Fruit fly (Drosophila melanogaster) whole organism, embryonic: ENCODE results near the gene PGRP-LA.

Experiments used
- B-H2 ChIP-seq: fragments of 200-800 bp; sonication (Bioruptor generic); optimal IDR thresholded peaks from 2 replicates; lab custom pipeline; 2018; ENCODE audit warnings: missing biosample characterization, mild to moderate bottlenecking, missing genetic modification characterization
- CG10543 ChIP-seq: fragments of 200-800 bp; sonication (Bioruptor generic); optimal IDR thresholded peaks from 3 replicates; lab custom pipeline; 2017; ENCODE audit warnings: missing biosample characterization, mild to moderate bottlenecking, missing genetic modification characterization, moderate library complexity
- CG12744 ChIP-seq: fragments of 200-800 bp; sonication (Bioruptor generic); optimal IDR thresholded peaks from 2 replicates; lab custom pipeline; 2016; ENCODE audit warnings: missing biosample characterization, missing genetic modification characterization
- CG1647 ChIP-seq: fragments of 200-800 bp; sonication (Bioruptor generic); optimal IDR thresholded peaks from 3 replicates; lab custom pipeline; 2016; ENCODE audit warnings: missing biosample characterization, missing genetic modification characterization
- CG17912 ChIP-seq: fragments of 200-800 bp; sonication (Bioruptor generic); optimal IDR thresholded peaks from 2 replicates; lab custom pipeline; 2018; ENCODE audit warnings: missing biosample characterization, mild to moderate bottlenecking, missing genetic modification characterization
- CG18011 ChIP-seq: fragments of 200-800 bp; sonication (Bioruptor generic); optimal IDR thresholded peaks from 2 replicates; lab custom pipeline; 2017; ENCODE audit warnings: missing biosample characterization, missing genetic modification characterization, mild to moderate bottlenecking, moderate library complexity, missing genotype
- CG3163 ChIP-seq: fragments of 200-800 bp; sonication (Bioruptor generic); optimal IDR thresholded peaks from 3 replicates; lab custom pipeline; 2016; ENCODE audit warnings: missing biosample characterization, missing genetic modification characterization
- CG34422 ChIP-seq: fragments of 200-800 bp; sonication (Bioruptor generic); IDR thresholded peaks from 3 replicates; pipeline ENCODE4 v1.3.6; 2022; ENCODE audit warnings: missing biosample characterization, missing genetic modification characterization
- CG43689 ChIP-seq: fragments of 200-800 bp; sonication (Bioruptor generic); IDR thresholded peaks from 2 replicates; pipeline ENCODE4 v1.3.6; 2022; ENCODE audit warnings: missing biosample characterization, missing genetic modification characterization
- CG4707 ChIP-seq: fragments of 200-800 bp; sonication (Bioruptor generic); optimal IDR thresholded peaks from 2 replicates; lab custom pipeline; 2018; ENCODE audit warnings: missing biosample characterization, mild to moderate bottlenecking, missing genetic modification characterization, moderate library complexity
- CG4730 ChIP-seq: fragments of 200-800 bp; sonication (Bioruptor generic); IDR thresholded peaks from 2 replicates; pipeline ENCODE4 v1.3.6; 2022; ENCODE audit warnings: missing biosample characterization, missing genetic modification characterization
- CG6175 ChIP-seq: fragments of 200-800 bp; sonication (Bioruptor generic); IDR thresholded peaks from 3 replicates; pipeline ENCODE4 v1.3.6; 2022; ENCODE audit warnings: missing biosample characterization, missing genetic modification characterization
- CG8089 ChIP-seq: fragments of 200-800 bp; sonication (Bioruptor generic); optimal IDR thresholded peaks from 3 replicates; lab custom pipeline; 2016; ENCODE audit warnings: missing biosample characterization, missing genetic modification characterization
- CG9932 ChIP-seq: fragments of 200-800 bp; sonication (Bioruptor generic); IDR thresholded peaks from 2 replicates; pipeline ENCODE4 v1.3.6; 2022; ENCODE audit warnings: missing biosample characterization, missing genetic modification characterization
- Chrac-16 ChIP-seq: fragments of 200-800 bp; sonication (Bioruptor generic); optimal IDR thresholded peaks from 3 replicates; lab custom pipeline; 2016; ENCODE audit warnings: missing biosample characterization, missing genetic modification characterization
- Deaf1 ChIP-seq: fragments of 200-800 bp; optimal IDR thresholded peaks from 3 replicates; lab custom pipeline; 2019; ENCODE audit warnings: missing biosample characterization, mild to moderate bottlenecking, missing genetic modification characterization, moderate library complexity
- Drgx ChIP-seq: fragments of 200-800 bp; sonication (Bioruptor generic); IDR thresholded peaks from 2 replicates; pipeline ENCODE4 v1.3.6; 2022; ENCODE audit warnings: missing biosample characterization, missing genetic modification characterization
- Hey ChIP-seq: fragments of 200-800 bp; sonication (Bioruptor generic); optimal IDR thresholded peaks from 3 replicates; lab custom pipeline; 2018; ENCODE audit warnings: missing biosample characterization, mild to moderate bottlenecking, missing genetic modification characterization
- Hmr ChIP-seq: fragments of 200-800 bp; sonication (Bioruptor generic); optimal IDR thresholded peaks from 3 replicates; lab custom pipeline; 2017; ENCODE audit warnings: mild to moderate bottlenecking, missing biosample characterization, missing genetic modification reagents, missing genetic modification characterization
- Med ChIP-seq: fragments of 200-800 bp; sonication (Bioruptor generic); peaks from one replicate; lab custom pipeline; 2016; ENCODE audit warnings: missing biosample characterization, missing genetic modification characterization, mild to moderate bottlenecking, inconsistent platforms, moderate library complexity
- Nf-YC ChIP-seq: fragments of 200-800 bp; optimal IDR thresholded peaks from 3 replicates; lab custom pipeline; 2019; ENCODE audit warnings: missing biosample characterization, mild to moderate bottlenecking, missing genetic modification characterization, moderate library complexity
- PHDP ChIP-seq: fragments of 200-800 bp; sonication (Bioruptor generic); optimal IDR thresholded peaks from 3 replicates; lab custom pipeline; 2018; ENCODE audit warnings: missing biosample characterization, mild to moderate bottlenecking, missing genetic modification characterization, moderate library complexity
- Sox102F ChIP-seq: fragments of 200-800 bp; sonication (Bioruptor generic); optimal IDR thresholded peaks from 2 replicates; lab custom pipeline; 2018; ENCODE audit warnings: missing biosample characterization, mild to moderate bottlenecking, missing genetic modification characterization, moderate library complexity
- ab ChIP-seq: fragments of 200-800 bp; sonication (Bioruptor generic); optimal IDR thresholded peaks from 2 replicates; lab custom pipeline; 2016; ENCODE audit warnings: missing biosample characterization, missing genetic modification characterization
- ap ChIP-seq: fragments of 200-800 bp; sonication (Bioruptor generic); IDR thresholded peaks from 2 replicates; pipeline ENCODE4 v1.3.6; 2022; ENCODE audit warnings: missing biosample characterization, missing genetic modification characterization
- ase ChIP-seq: fragments of 200-800 bp; sonication (Bioruptor generic); IDR thresholded peaks from 3 replicates; pipeline ENCODE4 v1.3.6; 2022; ENCODE audit warnings: missing biosample characterization, missing genetic modification characterization
- ash1 ChIP-seq: fragments of 200-800 bp; sonication (Bioruptor generic); optimal IDR thresholded peaks from 2 replicates; lab custom pipeline; 2018; ENCODE audit warnings: missing biosample characterization, mild to moderate bottlenecking, missing genetic modification characterization
- corto ChIP-seq: fragments of 200-800 bp; sonication (Bioruptor generic); optimal IDR thresholded peaks from 2 replicates; lab custom pipeline; 2016; ENCODE audit warnings: missing biosample characterization, mild to moderate bottlenecking, missing genetic modification characterization, moderate library complexity
- crp ChIP-seq, 2 experiments: fragments of 200-800 bp; sonication (Bioruptor generic); optimal IDR thresholded peaks; 2 replicates in 1 of 2; 3 replicates in 1 of 2; lab custom pipeline; 2017; ENCODE audit warnings: missing biosample characterization in 2 of 2, missing genetic modification characterization in 2 of 2, mild to moderate bottlenecking in 1 of 2, moderate library complexity in 1 of 2
- da ChIP-seq: fragments of 200-800 bp; sonication (Bioruptor generic); optimal IDR thresholded peaks from 2 replicates; lab custom pipeline; 2016; ENCODE audit warnings: missing biosample characterization, missing genetic modification characterization
- esg ChIP-seq: fragments of 200-800 bp; sonication (Bioruptor generic); conservative IDR thresholded peaks from 2 replicates; pipeline ENCODE4 v1.3.6; 2022; ENCODE audit warnings: missing biosample characterization, missing genetic modification characterization
- ewg ChIP-seq: fragments of 200-800 bp; sonication (Bioruptor generic); optimal IDR thresholded peaks from 3 replicates; lab custom pipeline; 2017; ENCODE audit warnings: mild to moderate bottlenecking, missing biosample characterization, missing genetic modification reagents, missing genetic modification characterization
- knrl ChIP-seq: fragments of 200-800 bp; sonication (Bioruptor generic); IDR thresholded peaks from 3 replicates; pipeline ENCODE4 v1.3.6; 2022; ENCODE audit warnings: missing biosample characterization, missing genetic modification characterization; ENCODE audit not compliant: partially characterized antibody
- lbe ChIP-seq: fragments of 200-800 bp; sonication (Bioruptor generic); optimal IDR thresholded peaks from 2 replicates; lab custom pipeline; 2016; ENCODE audit warnings: missing biosample characterization, mild to moderate bottlenecking, missing genetic modification characterization
- lov ChIP-seq, 2 experiments: fragments of 200-800 bp in 1 of 2; fragments of >200 bp in 1 of 2; sonication (Bioruptor generic) in 1 of 2; IDR thresholded peaks in 1 of 2; optimal IDR thresholded peaks in 1 of 2; 2 replicates in 1 of 2; 3 replicates in 1 of 2; pipeline versions ENCODE4 v1.3.6 to Lab custom; 2017 to 2022; ENCODE audit warnings: missing biosample characterization in 1 of 2, missing genetic modification characterization in 1 of 2
- luna ChIP-seq: fragments of 200-800 bp; sonication (Bioruptor generic); optimal IDR thresholded peaks from 2 replicates; lab custom pipeline; 2016; ENCODE audit warnings: missing biosample characterization, missing genetic modification characterization
- nom ChIP-seq: fragments of 200-800 bp; sonication (Bioruptor generic); optimal IDR thresholded peaks from 2 replicates; lab custom pipeline; 2017; ENCODE audit warnings: missing biosample characterization, missing genetic modification characterization, mild to moderate bottlenecking, moderate library complexity, missing genetic modification reagents
- onecut ChIP-seq: fragments of 200-800 bp; sonication (Bioruptor generic); IDR thresholded peaks from 2 replicates; pipeline ENCODE4 v1.3.6; 2022; ENCODE audit warnings: missing biosample characterization, missing genetic modification characterization
- pan ChIP-seq, 4 experiments: fragments of >200 bp in 3 of 4; fragments of 200-800 bp in 1 of 4; sonication (Bioruptor generic) in 1 of 4; optimal IDR thresholded peaks in 3 of 4; IDR thresholded peaks in 1 of 4; 2 replicates each; pipeline versions ENCODE4 v1.3.6 to Lab custom; 2017 to 2022; ENCODE audit warnings: missing biosample characterization in 2 of 4, missing genetic modification characterization in 2 of 4, mixed read lengths in 1 of 4
- ranshi ChIP-seq: fragments of 200-800 bp; sonication (Bioruptor generic); IDR thresholded peaks from 2 replicates; pipeline ENCODE4 v1.3.6; 2022; ENCODE audit warnings: missing biosample characterization, missing genetic modification characterization
- shn ChIP-seq: fragments of 200-800 bp; sonication (Bioruptor generic); optimal IDR thresholded peaks from 3 replicates; lab custom pipeline; 2016; ENCODE audit warnings: missing biosample characterization, missing genetic modification characterization
- slp2 ChIP-seq: fragments of 200-800 bp; sonication (Bioruptor generic); optimal IDR thresholded peaks from 2 replicates; lab custom pipeline; 2016; ENCODE audit warnings: missing biosample characterization, missing genetic modification characterization
- tgo ChIP-seq: fragments of 200-800 bp; sonication (Bioruptor generic); IDR thresholded peaks from 3 replicates; pipeline ENCODE4 v1.3.6; 2022; ENCODE audit warnings: missing biosample characterization, missing genetic modification characterization
- tup ChIP-seq: fragments of 200-800 bp; sonication (Bioruptor generic); optimal IDR thresholded peaks from 2 replicates; lab custom pipeline; 2016; ENCODE audit warnings: missing biosample characterization, mild to moderate bottlenecking, missing genetic modification characterization, moderate library complexity
- twi ChIP-seq: fragments of 200-800 bp; optimal IDR thresholded peaks from 2 replicates; lab custom pipeline; 2019; ENCODE audit warnings: missing biosample characterization, mild to moderate bottlenecking, missing genetic modification characterization, moderate library complexity
- vnd ChIP-seq: fragments of 200-800 bp; sonication (Bioruptor generic); IDR thresholded peaks from 3 replicates; pipeline ENCODE4 v1.3.6; 2022; ENCODE audit warnings: missing biosample characterization, missing genetic modification characterization; ENCODE audit not compliant: partially characterized antibody

PGRP-LA gene

dm6 chr3L:9379484-9380343 is 45.6 kb downstream of the PGRP-LA start, which contains the start of gene Hsp67Ba:
Gene Hsp67Ba, minus strand, starts transcription at chr3L:9379534.
- TF ChIP-seq CG34422 (GFP tag; lab: Robert Waterston, UW) (peak; percentile 60; the same call in 1 of the 3 replicates), CG10543 (GFP tag; lab: Kevin White, UChicago) (peak; percentile 17), Drgx (GFP tag; lab: Robert Waterston, UW) (peak; percentile 29; the same call in 1 of the 2 replicates), nom (GFP tag; lab: Kevin White, UChicago) (peak; percentile 49), shn (no peak), corto (peak; percentile 47), crp (GFP tag; optimal IDR thresholded peaks at IDR 0.05; lab: Kevin White, UChicago) (peak in 1 of 2 experiments; percentile 39), B-H2 (GFP tag; lab: Kevin White, UChicago) (peak; percentile 24), Med (GFP tag; lab: Kevin White, UChicago) (peak; percentile 50), Hey (tag; lab: Kevin White, UChicago) (no peak), ewg (GFP tag; lab: Kevin White, UChicago) (peak; percentile 56), Nf-YC (tag; lab: Kevin White, UChicago) (peak; percentile 34), Deaf1 (tag; lab: Kevin White, UChicago) (peak; percentile 53), twi (tag; lab: Kevin White, UChicago) (peak; percentile 58), luna (GFP tag; lab: Kevin White, UChicago) (no peak), ab (no peak)

dm6 chr3L:9380344-9380849 is 46.3 kb downstream of the PGRP-LA start:
- TF ChIP-seq Drgx (GFP tag; lab: Robert Waterston, UW) (peak; percentile 2; the same call in 1 of the 2 replicates), PHDP (tag; lab: Kevin White, UChicago) (no peak), Nf-YC (tag; lab: Kevin White, UChicago) (no peak), da (GFP tag; lab: Kevin White, UChicago) (no peak), CG17912 (GFP tag; lab: Kevin White, UChicago) (peak; percentile 12), ash1 (no peak), CG6175 (GFP tag; lab: Robert Waterston, UW) (no peak), ase (GFP tag; lab: Robert Waterston, UW) (no peak), CG3163 (GFP tag; lab: Kevin White, UChicago) (no peak), CG8089 (GFP tag; lab: Kevin White, UChicago) (no peak), knrl (no peak), lov (optimal IDR thresholded peaks at IDR 0.05; lab: Kevin White, UChicago) (no peak), lov (GFP tag; IDR thresholded peaks at IDR 0.05; lab: Robert Waterston, UW) (no peak), CG12744 (no peak), CG4707 (no peak), vnd (no peak), CG1647 (GFP tag; lab: Kevin White, UChicago) (no peak), ranshi (GFP tag; lab: Robert Waterston, UW) (no peak), slp2 (GFP tag; lab: Kevin White, UChicago) (no peak), ap (GFP tag; lab: Robert Waterston, UW) (no peak), Hmr (GFP tag; lab: Kevin White, UChicago) (no peak), Med (GFP tag; lab: Kevin White, UChicago) (peak; percentile 30), esg (no peak), CG43689 (GFP tag; lab: Robert Waterston, UW) (no peak), lbe (peak; percentile 16), CG18011 (GFP tag; lab: Kevin White, UChicago) (peak; percentile 9), CG9932 (GFP tag; lab: Robert Waterston, UW) (no peak), tup (GFP tag; lab: Kevin White, UChicago) (no peak), Sox102F (no peak), pan (optimal IDR thresholded peaks at IDR 0.05; lab: Kevin White, UChicago) (no peak), pan (GFP tag; optimal IDR thresholded peaks at IDR 0.05 in 1 of 2, IDR thresholded peaks at IDR 0.05 in 1 of 2) (no peak), Chrac-16 (GFP tag; lab: Kevin White, UChicago) (no peak), onecut (GFP tag; lab: Robert Waterston, UW) (no peak), tgo (GFP tag; lab: Robert Waterston, UW) (no peak), CG4730 (GFP tag; lab: Robert Waterston, UW) (no peak)
